Fruit fly (Drosophila melanogaster): Measurements from ENCODE around the gene Pcd.

The Pcd gene

DNA sequence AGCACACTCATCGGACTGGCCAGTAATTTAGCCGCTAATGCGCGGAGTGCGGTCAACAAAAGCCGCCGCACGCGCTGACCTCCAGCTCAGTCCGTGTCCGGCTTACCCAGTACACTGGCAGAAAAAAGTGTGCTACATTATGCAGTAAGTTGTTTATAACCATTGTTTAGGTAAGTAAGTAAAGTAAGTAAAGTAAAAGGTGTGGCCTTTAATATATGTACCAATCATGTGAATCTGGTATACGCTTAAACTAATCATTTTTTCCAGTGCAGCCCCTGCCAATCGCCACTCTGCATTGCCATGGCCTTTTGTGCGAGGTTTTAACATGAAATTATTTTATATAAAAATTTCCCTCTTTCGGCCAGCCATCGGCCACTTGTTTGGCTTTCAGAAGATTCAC lies 11.5 kb upstream of the Pcd start:
- TF ChIP-seq CG10348 (GFP tag; IDR thresholded peaks at IDR 0.05) (no peak), CG8159 (tag; optimal IDR thresholded peaks at IDR 0.05) (no peak), Pif1B (GFP tag; optimal IDR thresholded peaks at IDR 0.05) (no peak), CG17806 (tag; optimal IDR thresholded peaks at IDR 0.05) (no peak), EcR (GFP tag; optimal IDR thresholded peaks at IDR 0.05) (no peak), CG15710 (tag; optimal IDR thresholded peaks at IDR 0.05) (no peak), D1 (tag; optimal IDR thresholded peaks at IDR 0.05) (no peak), rn (GFP tag; IDR thresholded peaks at IDR 0.05) (no peak), gl (tag; optimal IDR thresholded peaks at IDR 0.05) (no peak), CG32121 (GFP tag; IDR thresholded peaks at IDR 0.05) (no peak), CG14655 (GFP tag; optimal IDR thresholded peaks at IDR 0.05) (no peak), CG4496 (GFP tag; IDR thresholded peaks at IDR 0.05) (no peak), CG9948 (tag; optimal IDR thresholded peaks at IDR 0.05) (no peak), Snoo (tag; optimal IDR thresholded peaks at IDR 0.05) (no peak), CG13204 (GFP tag; optimal IDR thresholded peaks at IDR 0.05) (no peak), Pif1A (GFP tag; optimal IDR thresholded peaks at IDR 0.05) (no peak), Ets98B (GFP tag; IDR thresholded peaks at IDR 0.05) (no peak), CG8301 (tag; optimal IDR thresholded peaks at IDR 0.05) (no peak)

DNA sequence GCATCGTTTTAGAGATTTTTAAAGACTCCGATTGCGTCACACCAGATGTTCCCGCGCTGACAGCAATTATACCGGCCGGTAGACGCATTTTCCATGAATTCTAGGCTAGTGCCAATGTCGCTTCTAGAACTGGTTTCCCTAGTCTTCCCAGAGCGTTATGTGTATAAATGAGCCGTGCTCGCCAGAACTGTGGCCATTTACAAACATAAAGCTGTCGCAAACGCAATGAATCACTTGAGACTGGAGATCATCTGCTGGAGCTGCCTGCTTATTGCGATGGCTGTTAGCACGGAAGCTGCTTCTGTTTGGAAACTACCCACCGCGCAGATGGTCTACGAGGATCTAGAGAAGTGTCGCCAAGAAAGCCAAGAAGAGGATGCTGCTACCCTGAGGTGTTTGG lies 8.6 kb upstream of the Pcd start, which contains the start of gene Obp99d:
Gene Obp99d, plus strand, starts transcription at position 192 of the 400 bp plus-strand sequence.
- TF ChIP-seq CG4496 (GFP tag; IDR thresholded peaks at IDR 0.05): no peak
- no peak for TF ChIP-seq Pif1A (GFP tag; optimal IDR thresholded peaks at IDR 0.05)
- no peak for TF ChIP-seq EcR (GFP tag; optimal IDR thresholded peaks at IDR 0.05)
- no peak for TF ChIP-seq CG34367 (tag; optimal IDR thresholded peaks at IDR 0.05)
- no peak for TF ChIP-seq Snoo (tag; optimal IDR thresholded peaks at IDR 0.05)
- no peak for TF ChIP-seq gl (tag; optimal IDR thresholded peaks at IDR 0.05)
- TF ChIP-seq CG8159 (tag; optimal IDR thresholded peaks at IDR 0.05): no peak
- no peak for TF ChIP-seq rn (GFP tag; IDR thresholded peaks at IDR 0.05)
- no peak for TF ChIP-seq CG32121 (GFP tag; IDR thresholded peaks at IDR 0.05)
- no peak for TF ChIP-seq CG14655 (GFP tag; optimal IDR thresholded peaks at IDR 0.05)

DNA sequence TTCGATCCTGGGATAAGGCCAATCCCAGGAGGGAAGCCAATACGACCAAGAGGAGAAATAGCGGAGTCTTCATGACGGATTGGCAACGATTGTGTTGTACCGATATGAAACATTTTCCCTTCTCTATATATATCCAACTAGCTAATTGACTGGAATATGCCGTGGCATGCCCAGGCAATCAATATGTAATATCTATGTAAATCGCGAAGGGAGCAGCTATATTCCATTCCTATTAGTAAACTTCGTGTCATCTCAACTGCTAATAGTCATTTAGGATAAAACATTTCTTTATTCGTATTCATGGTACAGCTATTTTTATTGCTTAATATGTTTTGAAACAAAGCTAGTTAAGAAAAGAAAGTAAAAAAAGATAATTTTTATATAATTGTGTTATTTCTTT lies 7.7 kb upstream of the Pcd start, which contains the start of gene Dup99B:
Gene Dup99B, minus strand, starts transcription at position 101 of the 400 bp plus-strand sequence.
- TF ChIP-seq gl (tag; optimal IDR thresholded peaks at IDR 0.05): no peak
- TF ChIP-seq Ets98B (GFP tag; IDR thresholded peaks at IDR 0.05): no peak
- no peak for TF ChIP-seq Pif1A (GFP tag; optimal IDR thresholded peaks at IDR 0.05)
- no peak for TF ChIP-seq CG8159 (tag; optimal IDR thresholded peaks at IDR 0.05)
- no peak for TF ChIP-seq Pif1B (GFP tag; optimal IDR thresholded peaks at IDR 0.05)
- no peak for TF ChIP-seq D1 (tag; optimal IDR thresholded peaks at IDR 0.05)
- TF ChIP-seq CG14655 (GFP tag; optimal IDR thresholded peaks at IDR 0.05): no peak
- TF ChIP-seq CG4496 (GFP tag; IDR thresholded peaks at IDR 0.05): no peak
- no peak for TF ChIP-seq CG10348 (GFP tag; IDR thresholded peaks at IDR 0.05)
- no peak for TF ChIP-seq CG32121 (GFP tag; IDR thresholded peaks at IDR 0.05)

DNA sequence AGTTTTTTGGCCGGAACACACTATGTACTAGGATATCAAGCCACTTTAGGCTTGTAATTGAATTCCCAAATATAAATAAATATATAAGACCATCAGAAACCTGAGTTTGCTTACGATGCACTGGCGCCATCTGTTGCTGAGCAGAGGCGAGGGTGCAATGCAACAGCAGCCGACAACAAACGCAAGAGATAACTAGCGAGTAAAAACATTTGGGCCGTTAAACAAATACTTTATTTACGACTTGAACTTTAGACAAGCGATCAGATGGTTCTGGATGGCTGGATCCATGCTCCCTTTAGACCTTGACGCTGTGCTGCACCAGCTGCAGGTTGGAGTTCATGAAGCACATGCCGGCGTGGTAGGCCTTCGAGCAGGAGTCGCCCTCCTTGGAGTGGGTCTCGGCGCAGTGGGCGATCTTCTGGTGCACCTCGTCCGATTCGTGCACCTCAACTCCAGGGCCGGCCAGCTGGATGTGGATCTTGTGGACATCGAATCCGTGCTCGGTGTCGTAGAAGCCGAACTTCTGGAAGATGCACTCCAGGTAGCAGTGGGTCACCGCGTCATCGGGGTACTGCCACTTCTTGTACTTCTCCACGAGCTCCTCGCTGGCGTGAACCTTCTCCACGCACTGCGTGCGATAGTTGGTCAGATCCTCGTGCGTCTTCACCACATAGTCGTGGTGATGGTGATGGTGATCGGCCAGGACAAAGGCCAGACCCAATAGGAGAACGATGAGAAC lies 6.8 kb upstream of the Pcd start:
- TF ChIP-seq gl (tag; optimal IDR thresholded peaks at IDR 0.05) (no peak), CG32121 (GFP tag; IDR thresholded peaks at IDR 0.05) (no peak), CG34367 (tag; optimal IDR thresholded peaks at IDR 0.05) (no peak), CG9948 (tag; optimal IDR thresholded peaks at IDR 0.05) (no peak), CG13204 (GFP tag; optimal IDR thresholded peaks at IDR 0.05) (no peak), EcR (GFP tag; optimal IDR thresholded peaks at IDR 0.05) (no peak)

DNA sequence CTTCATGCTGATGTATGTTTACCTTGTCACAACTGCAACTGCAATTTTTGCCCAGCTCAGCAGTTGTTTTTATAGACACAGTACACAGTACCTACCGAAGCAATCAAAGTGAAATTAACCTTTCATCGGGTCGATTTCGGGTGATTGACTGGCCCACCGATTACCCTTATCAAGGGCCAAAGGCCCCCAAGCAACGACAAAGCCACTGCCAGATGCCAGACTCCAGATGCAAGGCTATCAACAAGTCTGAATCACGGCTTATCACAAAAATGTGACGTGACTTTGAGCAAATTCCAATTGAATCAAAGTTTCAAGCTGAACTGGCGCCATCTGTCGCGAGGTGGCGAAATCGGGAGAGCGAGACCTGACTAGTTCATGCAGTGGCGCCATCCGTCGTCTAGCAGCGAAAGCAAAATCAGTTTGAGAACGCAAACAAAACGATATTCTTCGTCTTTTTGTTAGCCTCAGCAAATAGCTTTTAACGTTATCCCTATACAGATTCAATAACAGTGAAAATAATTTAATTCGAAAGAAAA lies 6.1 kb upstream of the Pcd start, which contains the start of gene Obp99b:
Gene Obp99b, minus strand, starts transcription at position 115 of the 536 bp plus-strand sequence.
- TF ChIP-seq Snoo (tag; optimal IDR thresholded peaks at IDR 0.05) (peak; percentile 63), Pif1A (GFP tag; optimal IDR thresholded peaks at IDR 0.05) (peak; percentile 69), CG14655 (GFP tag; optimal IDR thresholded peaks at IDR 0.05) (peak; percentile 78), CG9948 (tag; optimal IDR thresholded peaks at IDR 0.05) (peak; percentile 29), CG32121 (GFP tag; IDR thresholded peaks at IDR 0.05) (peak; percentile 63; the same call in 1 of the 2 replicates), EcR (GFP tag; optimal IDR thresholded peaks at IDR 0.05) (peak; percentile 52), CG13204 (GFP tag; optimal IDR thresholded peaks at IDR 0.05) (peak; percentile 58), CG8301 (tag; optimal IDR thresholded peaks at IDR 0.05) (peak; percentile 64), CG12605 (GFP tag; IDR thresholded peaks at IDR 0.05) (peak; percentile 53; the same call in 1 of the 2 replicates), rn (GFP tag; IDR thresholded peaks at IDR 0.05) (0 out of 2 replicates have a peak, but pooled peaks have one; percentile 11), CG15710 (tag; optimal IDR thresholded peaks at IDR 0.05) (peak; percentile 36), Ets98B (GFP tag; IDR thresholded peaks at IDR 0.05) (peak; percentile 69; the same call in 1 of the 2 replicates), D1 (tag; optimal IDR thresholded peaks at IDR 0.05) (no peak), fd96Ca (GFP tag; IDR thresholded peaks at IDR 0.05) (peak; percentile 75; the same call in 2 of the 3 replicates), CG10348 (GFP tag; IDR thresholded peaks at IDR 0.05) (no peak), gl (tag; optimal IDR thresholded peaks at IDR 0.05) (peak; percentile 74), Pif1B (GFP tag; optimal IDR thresholded peaks at IDR 0.05) (peak; percentile 24), CG4496 (GFP tag; IDR thresholded peaks at IDR 0.05) (peak; percentile 84), CG17806 (tag; optimal IDR thresholded peaks at IDR 0.05) (peak; percentile 42), CG8159 (tag; optimal IDR thresholded peaks at IDR 0.05) (peak; percentile 48), CG34367 (tag; optimal IDR thresholded peaks at IDR 0.05) (peak; percentile 71)

DNA sequence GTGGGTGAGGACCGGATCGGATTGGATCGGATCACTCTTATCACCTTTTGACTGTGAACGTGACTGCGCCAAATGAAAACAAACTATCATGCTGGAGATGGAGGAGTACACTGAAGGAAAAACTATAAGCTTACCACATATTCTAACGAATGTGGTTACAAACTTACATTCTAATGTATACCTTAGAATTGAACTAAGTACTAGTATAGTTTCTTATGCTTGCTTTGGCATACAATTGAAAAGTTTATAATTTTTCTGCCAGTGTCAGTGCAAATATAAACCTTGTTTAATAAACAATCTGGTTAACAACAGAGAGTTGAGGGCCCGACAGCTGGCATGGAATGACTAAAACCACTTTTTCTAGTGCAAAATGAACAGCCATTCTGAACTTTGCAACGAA lies 5.4 kb upstream of the Pcd start:
- peak; percentile 18 for TF ChIP-seq CG8159 (tag; optimal IDR thresholded peaks at IDR 0.05)
- TF ChIP-seq Snoo (tag; optimal IDR thresholded peaks at IDR 0.05): no peak
- no peak for TF ChIP-seq CG34367 (tag; optimal IDR thresholded peaks at IDR 0.05)
- TF ChIP-seq CG12605 (GFP tag; IDR thresholded peaks at IDR 0.05): peak; percentile 44; the same call in 1 of the 2 replicates
- TF ChIP-seq CG17806 (tag; optimal IDR thresholded peaks at IDR 0.05): peak; percentile 13
- peak; percentile 43 for TF ChIP-seq CG8301 (tag; optimal IDR thresholded peaks at IDR 0.05)
- no peak for TF ChIP-seq Pif1B (GFP tag; optimal IDR thresholded peaks at IDR 0.05)
- TF ChIP-seq fd96Ca (GFP tag; IDR thresholded peaks at IDR 0.05): no peak
- peak; percentile 54 for TF ChIP-seq Ets98B (GFP tag; IDR thresholded peaks at IDR 0.05)
- TF ChIP-seq CG4496 (GFP tag; IDR thresholded peaks at IDR 0.05): peak; percentile 76
- TF ChIP-seq gl (tag; optimal IDR thresholded peaks at IDR 0.05): no peak
- TF ChIP-seq CG9948 (tag; optimal IDR thresholded peaks at IDR 0.05): no peak
- TF ChIP-seq Pif1A (GFP tag; optimal IDR thresholded peaks at IDR 0.05): peak; percentile 8
- peak; percentile 45; the same call in 1 of the 2 replicates for TF ChIP-seq CG32121 (GFP tag; IDR thresholded peaks at IDR 0.05)
- no peak for TF ChIP-seq EcR (GFP tag; optimal IDR thresholded peaks at IDR 0.05)
- peak; percentile 25 for TF ChIP-seq CG14655 (GFP tag; optimal IDR thresholded peaks at IDR 0.05)
- 0 out of 2 replicates have a peak, but pooled peaks have one; percentile 15 for TF ChIP-seq CG10348 (GFP tag; IDR thresholded peaks at IDR 0.05)
- TF ChIP-seq rn (GFP tag; IDR thresholded peaks at IDR 0.05): no peak
- TF ChIP-seq CG13204 (GFP tag; optimal IDR thresholded peaks at IDR 0.05): no peak
- peak; percentile 7 for TF ChIP-seq CG15710 (tag; optimal IDR thresholded peaks at IDR 0.05)
- TF ChIP-seq D1 (tag; optimal IDR thresholded peaks at IDR 0.05): no peak
